Fruit fly (Drosophila melanogaster): Measurements from ENCODE around the gene CG7910.

The CG7910 gene

dm6 chr3R:8118781-8119456 lies 31.9 kb downstream of the CG7910 start:
- TF ChIP-seq h (optimal IDR thresholded peaks at IDR 0.05) (no peak), Myc (optimal IDR thresholded peaks at IDR 0.05) (no peak), ttk (optimal IDR thresholded peaks at IDR 0.05) (no peak), insv (optimal IDR thresholded peaks at IDR 0.05) (no peak), psq (optimal IDR thresholded peaks at IDR 0.05) (no peak), Sin3A (optimal IDR thresholded peaks at IDR 0.05) (no peak)

- TF ChIP-seq psq (optimal IDR thresholded peaks at IDR 0.05) (no peak), Sin3A (optimal IDR thresholded peaks at IDR 0.05) (no peak), insv (optimal IDR thresholded peaks at IDR 0.05) (no peak), h (optimal IDR thresholded peaks at IDR 0.05) (no peak), ttk (optimal IDR thresholded peaks at IDR 0.05) (no peak), Myc (optimal IDR thresholded peaks at IDR 0.05) (no peak)
These were observed 32.6 kb downstream of the CG7910 start for dm6 chr3R:8119457-8120337.

DNA sequence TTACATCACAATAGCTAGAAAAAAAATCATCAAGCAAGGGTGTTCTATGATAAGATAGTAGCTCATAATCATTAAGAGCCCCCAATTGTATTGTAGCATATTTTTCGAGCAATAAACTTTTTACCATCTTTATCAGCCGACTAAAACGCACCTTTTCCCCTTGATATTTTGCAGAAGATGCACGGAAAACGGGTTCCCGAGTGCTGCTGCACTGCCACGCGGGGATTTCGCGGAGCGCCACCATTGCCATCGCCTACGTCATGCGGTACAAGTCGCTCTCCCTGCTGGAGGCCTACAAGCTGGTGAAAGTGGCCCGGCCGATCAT lies 33.2 kb downstream of the CG7910 start:
- no peak for TF ChIP-seq h (optimal IDR thresholded peaks at IDR 0.05)
- no peak for TF ChIP-seq ttk (optimal IDR thresholded peaks at IDR 0.05)
- no peak for TF ChIP-seq psq (optimal IDR thresholded peaks at IDR 0.05)
- no peak for TF ChIP-seq insv (optimal IDR thresholded peaks at IDR 0.05)
- TF ChIP-seq Sin3A (optimal IDR thresholded peaks at IDR 0.05): no peak
- no peak for TF ChIP-seq Myc (optimal IDR thresholded peaks at IDR 0.05)

DNA sequence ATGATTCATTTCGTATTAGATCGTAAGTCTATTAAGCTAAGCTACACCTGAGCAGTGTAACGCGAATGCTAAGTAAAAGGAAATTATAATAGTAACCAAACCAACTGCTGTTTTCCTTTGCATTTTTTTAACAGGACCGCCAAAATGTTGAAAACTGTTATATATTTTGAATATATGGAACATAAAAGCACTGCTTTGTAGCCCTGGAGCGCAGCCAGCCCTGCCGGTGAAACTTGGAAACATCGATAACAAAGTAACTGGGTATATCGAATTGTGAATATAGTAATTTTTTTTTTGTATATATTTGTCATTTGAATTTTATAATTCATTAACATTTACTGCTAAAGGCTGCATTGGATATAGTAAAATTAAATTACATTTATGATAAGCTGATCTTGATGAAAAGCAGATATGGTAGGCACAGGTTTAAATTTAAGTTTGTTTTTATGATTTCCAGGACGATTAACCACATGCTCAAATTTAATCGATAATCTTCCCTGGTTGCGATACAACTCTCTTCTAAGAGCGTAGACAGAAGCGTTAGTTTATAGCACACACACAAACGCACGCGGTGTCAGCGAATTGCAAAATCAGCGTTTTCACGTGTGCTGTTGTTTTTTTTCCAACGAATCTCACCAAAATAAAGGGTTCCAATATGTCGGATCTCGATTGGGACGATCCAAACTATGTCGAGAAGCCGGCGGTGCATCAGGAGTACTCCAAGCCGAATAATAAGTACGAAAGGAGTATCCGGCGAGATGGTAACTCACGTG lies 35.3 kb downstream of the CG7910 start, which contains the start of gene CG7878:
CG7878 (plus strand) TSS at position 528 of the 773 bp plus-strand sequence.
- no peak for TF ChIP-seq Myc (optimal IDR thresholded peaks at IDR 0.05)
- no peak for TF ChIP-seq Sin3A (optimal IDR thresholded peaks at IDR 0.05)
- TF ChIP-seq h (optimal IDR thresholded peaks at IDR 0.05): no peak
- TF ChIP-seq insv (optimal IDR thresholded peaks at IDR 0.05): no peak
- no peak for TF ChIP-seq ttk (optimal IDR thresholded peaks at IDR 0.05)
- TF ChIP-seq psq (optimal IDR thresholded peaks at IDR 0.05): no peak

DNA sequence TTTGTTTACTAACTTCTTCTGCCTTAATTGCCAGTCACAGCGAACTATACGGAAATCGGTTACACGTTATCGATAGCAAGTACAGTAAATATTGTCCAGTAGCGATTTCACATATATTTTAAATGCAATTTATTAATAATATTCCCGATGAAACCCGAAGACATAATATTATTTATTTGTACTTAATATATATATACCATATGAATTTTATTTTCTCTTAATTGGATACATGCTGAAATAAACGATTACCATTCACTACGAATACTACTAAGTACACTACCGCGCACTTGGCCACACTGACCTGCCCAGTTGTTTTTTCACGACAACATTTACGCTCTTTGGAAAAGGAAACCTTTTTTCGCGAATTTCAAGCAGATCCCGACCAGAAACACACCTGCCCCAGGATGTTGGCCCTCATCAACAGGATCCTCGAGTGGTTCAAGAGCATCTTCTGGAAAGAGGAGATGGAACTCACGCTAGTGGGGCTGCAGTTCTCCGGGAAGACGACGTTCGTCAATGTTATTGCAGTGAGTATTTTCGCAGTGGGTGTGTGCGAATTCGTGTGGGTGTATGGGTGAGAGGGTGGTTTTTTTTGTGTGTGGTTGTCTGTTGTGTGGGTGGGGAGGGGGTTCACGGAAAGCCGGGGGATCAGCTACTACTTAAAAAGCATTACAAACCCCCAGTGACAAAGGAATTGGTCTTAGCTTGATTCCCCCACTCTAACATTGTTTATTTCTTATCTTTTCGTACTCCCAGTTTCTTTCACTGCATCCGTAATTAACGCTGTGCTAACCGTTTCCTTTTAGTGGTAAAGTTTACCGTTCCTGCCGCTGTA lies 39.5 kb downstream of the CG7910 start, which contains the start of the genes CG9667 and Arl8:
CG9667 (minus strand) TSS at position 42 of the 835 bp plus-strand sequence.
Arl8 (plus strand) TSS at position 290 of the 835 bp plus-strand sequence.
- TF ChIP-seq ttk (optimal IDR thresholded peaks at IDR 0.05): no peak
- no peak for TF ChIP-seq Sin3A (optimal IDR thresholded peaks at IDR 0.05)
- no peak for TF ChIP-seq Myc (optimal IDR thresholded peaks at IDR 0.05)
- no peak for TF ChIP-seq psq (optimal IDR thresholded peaks at IDR 0.05)
- TF ChIP-seq insv (optimal IDR thresholded peaks at IDR 0.05): no peak
- TF ChIP-seq h (optimal IDR thresholded peaks at IDR 0.05): no peak

DNA sequence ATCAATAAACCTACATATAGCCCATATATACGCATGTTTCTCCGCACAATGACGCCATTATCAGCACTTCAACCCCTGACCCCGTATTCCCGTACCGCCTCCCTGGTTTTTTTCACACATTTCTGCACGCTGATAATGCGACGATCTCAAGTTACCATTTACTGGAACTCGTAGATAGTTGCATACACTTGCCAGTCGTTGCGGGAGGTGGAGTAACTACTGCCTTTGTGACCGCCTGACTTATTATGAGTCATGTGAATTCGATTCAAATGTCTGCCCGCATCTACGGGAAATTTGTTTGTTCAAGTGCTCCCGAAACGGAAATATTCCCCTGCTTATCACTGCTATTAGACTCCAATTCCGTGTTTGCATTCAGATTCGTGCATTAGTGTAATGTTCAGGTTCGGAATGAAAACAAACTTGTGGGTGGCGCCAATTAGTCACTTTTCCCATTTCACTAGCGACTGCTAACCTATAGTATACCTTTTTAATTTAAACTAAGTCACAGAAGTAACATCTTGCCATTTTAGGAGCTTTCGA lies 40.2 kb downstream of the CG7910 start:
- TF ChIP-seq h (optimal IDR thresholded peaks at IDR 0.05) (no peak), ttk (optimal IDR thresholded peaks at IDR 0.05) (no peak), Myc (optimal IDR thresholded peaks at IDR 0.05) (no peak), Sin3A (optimal IDR thresholded peaks at IDR 0.05) (no peak), psq (optimal IDR thresholded peaks at IDR 0.05) (no peak), insv (optimal IDR thresholded peaks at IDR 0.05) (no peak)

dm6 chr3R:8132398-8132797 lies 45.3 kb downstream of the CG7910 start:
- TF ChIP-seq Sin3A (optimal IDR thresholded peaks at IDR 0.05) (no peak), ttk (optimal IDR thresholded peaks at IDR 0.05) (no peak), psq (optimal IDR thresholded peaks at IDR 0.05) (no peak), insv (optimal IDR thresholded peaks at IDR 0.05) (no peak), h (optimal IDR thresholded peaks at IDR 0.05) (no peak), Myc (optimal IDR thresholded peaks at IDR 0.05) (no peak)

DNA sequence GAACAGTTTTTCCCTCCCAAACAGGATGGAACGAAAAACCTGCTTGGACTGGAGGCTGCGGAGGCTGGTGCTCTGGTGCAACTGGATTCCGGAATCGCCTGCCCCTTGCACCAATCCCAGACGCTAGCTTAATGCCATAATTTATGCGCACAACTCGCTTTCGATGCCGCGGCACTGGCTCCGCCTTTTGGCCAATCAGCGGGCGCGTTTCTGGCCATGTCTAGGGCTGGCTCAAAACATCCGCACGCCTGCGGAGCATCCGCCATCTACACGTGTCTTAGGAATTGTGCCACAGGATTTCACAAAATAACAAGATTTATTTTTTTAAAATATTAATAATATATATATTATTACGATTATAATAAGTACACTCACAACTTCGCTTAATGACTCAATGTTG lies 47.5 kb downstream of the CG7910 start:
- no peak for TF ChIP-seq Sin3A (optimal IDR thresholded peaks at IDR 0.05)
- no peak for TF ChIP-seq psq (optimal IDR thresholded peaks at IDR 0.05)
- TF ChIP-seq Myc (optimal IDR thresholded peaks at IDR 0.05): no peak
- no peak for TF ChIP-seq insv (optimal IDR thresholded peaks at IDR 0.05)
- no peak for TF ChIP-seq ttk (optimal IDR thresholded peaks at IDR 0.05)
- no peak for TF ChIP-seq h (optimal IDR thresholded peaks at IDR 0.05)

- no peak for TF ChIP-seq Myc (optimal IDR thresholded peaks at IDR 0.05)
- no peak for TF ChIP-seq h (optimal IDR thresholded peaks at IDR 0.05)
- no peak for TF ChIP-seq Sin3A (optimal IDR thresholded peaks at IDR 0.05)
- no peak for TF ChIP-seq psq (optimal IDR thresholded peaks at IDR 0.05)
- no peak for TF ChIP-seq ttk (optimal IDR thresholded peaks at IDR 0.05)
- no peak for TF ChIP-seq insv (optimal IDR thresholded peaks at IDR 0.05)
These were observed 51.0 kb downstream of the CG7910 start for dm6 chr3R:8138095-8138494.
